Fruit fly (Drosophila melanogaster) whole organism, wandering third instar larva: ENCODE data around the gene CG15773.

Experiments used
- Abd-B ChIP-seq: fragments of >200 bp; optimal IDR thresholded peaks from 2 replicates; lab custom pipeline; 2017; ENCODE audit warnings: missing biosample characterization, missing genetic modification characterization
- CG32264 ChIP-seq: fragments of 200-800 bp; sonication (Bioruptor generic); optimal IDR thresholded peaks from 2 replicates; lab custom pipeline; 2016; ENCODE audit warnings: missing biosample characterization, missing genetic modification characterization
- CG9705 ChIP-seq: fragments of 200-800 bp; sonication (Bioruptor generic); optimal IDR thresholded peaks from 2 replicates; lab custom pipeline; 2018; ENCODE audit warnings: missing biosample characterization, mild to moderate bottlenecking, missing genetic modification characterization
- CrebA ChIP-seq: fragments of 200-800 bp; sonication (Bioruptor generic); optimal IDR thresholded peaks from 2 replicates; lab custom pipeline; 2016; ENCODE audit warnings: missing biosample characterization, mild to moderate bottlenecking, missing genetic modification characterization, borderline replicate concordance
- Dfd ChIP-seq: fragments of >200 bp; optimal IDR thresholded peaks from 2 replicates; lab custom pipeline; 2017; ENCODE audit warnings: missing biosample characterization, missing genetic modification characterization
- Dif ChIP-seq: fragments of 200-275, 200-300 bp; sonication (Bioruptor generic); optimal IDR thresholded peaks from 2 replicates; lab custom pipeline; 2018; ENCODE audit warnings: missing biosample characterization, missing genetic modification characterization; ENCODE audit not compliant: partially characterized antibody
- GATAd ChIP-seq: sonication (Bioruptor generic); optimal IDR thresholded peaks from 2 replicates; lab custom pipeline; 2016; ENCODE audit warnings: missing biosample characterization, missing genetic modification characterization
- HLH106 ChIP-seq: fragments of 200-800 bp; optimal IDR thresholded peaks from 3 replicates; lab custom pipeline; 2019; ENCODE audit warnings: missing biosample characterization, mild to moderate bottlenecking, missing genetic modification characterization, moderate library complexity
- Hnf4 ChIP-seq: fragments of 200-800 bp; sonication (Bioruptor generic); optimal IDR thresholded peaks from 2 replicates; lab custom pipeline; 2016; ENCODE audit warnings: missing biosample characterization, mild to moderate bottlenecking, missing genetic modification characterization
- Hr78 ChIP-seq: fragments of >200 bp; optimal IDR thresholded peaks from 2 replicates; lab custom pipeline; 2017; ENCODE audit warnings: missing biosample characterization, missing genetic modification characterization
- Hr83 ChIP-seq: fragments of 200-300 bp; sonication (Bioruptor generic); optimal IDR thresholded peaks from 2 replicates; lab custom pipeline; 2016; ENCODE audit warnings: missing biosample characterization, mild to moderate bottlenecking, missing genetic modification characterization, moderate library complexity; ENCODE audit not compliant: poor library complexity, severe bottlenecking
- Jra ChIP-seq: sonication (Bioruptor generic); optimal IDR thresholded peaks from 2 replicates; lab custom pipeline; 2016; ENCODE audit warnings: missing biosample characterization, missing genetic modification characterization
- Mio ChIP-seq: sonication (Bioruptor generic); optimal IDR thresholded peaks from 2 replicates; lab custom pipeline; 2016; ENCODE audit warnings: missing biosample characterization, missing genetic modification characterization
- Myc ChIP-seq: fragments of >200 bp; optimal IDR thresholded peaks from 2 replicates; lab custom pipeline; 2017
- N ChIP-seq: fragments of >200 bp; optimal IDR thresholded peaks from 2 replicates; lab custom pipeline; 2018; ENCODE audit warnings: missing biosample characterization, missing external identifiers, missing genetic modification characterization
- OdsH ChIP-seq: fragments of 200-800 bp; sonication (Bioruptor generic); optimal IDR thresholded peaks from 2 replicates; lab custom pipeline; 2016; ENCODE audit warnings: missing biosample characterization, mild to moderate bottlenecking, missing genetic modification characterization
- Rel ChIP-seq, 2 experiments: fragments of 200-800 bp; sonication (Bioruptor generic) in 1 of 2; optimal IDR thresholded peaks; 2 replicates in 1 of 2; 3 replicates in 1 of 2; lab custom pipeline; 2016 to 2019; ENCODE audit warnings: mild to moderate bottlenecking in 2 of 2, missing biosample characterization in 2 of 2, missing genetic modification characterization in 2 of 2, moderate library complexity in 1 of 2
- Sp1 ChIP-seq: fragments of 200-800 bp; sonication (Bioruptor generic); optimal IDR thresholded peaks from 3 replicates; lab custom pipeline; 2019; ENCODE audit warnings: missing biosample characterization, mild to moderate bottlenecking, missing genetic modification characterization, moderate library complexity
- Vsx2 ChIP-seq: fragments of 200-300, 225-300 bp; sonication (Bioruptor generic); optimal IDR thresholded peaks from 2 replicates; lab custom pipeline; 2018; ENCODE audit warnings: missing biosample characterization, missing genetic modification characterization; ENCODE audit not compliant: partially characterized antibody
- br ChIP-seq: fragments of 200-800 bp; sonication (Bioruptor generic); optimal IDR thresholded peaks from 2 replicates; lab custom pipeline; 2016; ENCODE audit warnings: missing biosample characterization, missing genetic modification characterization
- brk ChIP-seq: fragments of 200-800 bp; sonication (Bioruptor generic); optimal IDR thresholded peaks from 2 replicates; lab custom pipeline; 2016; ENCODE audit warnings: missing biosample characterization, mild to moderate bottlenecking, missing genetic modification characterization
- dl ChIP-seq, 2 experiments: fragments of 175-275, 200-275 bp in 1 of 2; fragments of 200-275 bp in 1 of 2; sonication (Bioruptor generic); optimal IDR thresholded peaks; lab custom pipeline; 2018; ENCODE audit warnings: mild to moderate bottlenecking in 2 of 2, missing biosample characterization in 2 of 2, missing genetic modification characterization in 2 of 2, moderate library complexity in 2 of 2; ENCODE audit not compliant: partially characterized antibody in 2 of 2, insufficient read depth in 1 of 2
- dmrt93B ChIP-seq: fragments of 200-800 bp; sonication (Bioruptor generic); optimal IDR thresholded peaks from 2 replicates; lab custom pipeline; 2018; ENCODE audit warnings: missing biosample characterization, mild to moderate bottlenecking, missing genetic modification characterization
- dsf ChIP-seq: sonication (Bioruptor generic); optimal IDR thresholded peaks from 2 replicates; lab custom pipeline; 2016; ENCODE audit warnings: missing biosample characterization, missing genetic modification characterization, borderline replicate concordance
- ey ChIP-seq: fragments of 200-800 bp; sonication (Bioruptor generic); optimal IDR thresholded peaks from 2 replicates; lab custom pipeline; 2016; ENCODE audit warnings: missing biosample characterization, missing genetic modification characterization
- foxo ChIP-seq, 2 experiments: fragments of 200-800 bp; sonication (Bioruptor generic); optimal IDR thresholded peaks; 2 replicates in 1 of 2; 3 replicates in 1 of 2; lab custom pipeline; 2016 to 2017; ENCODE audit warnings: missing biosample characterization in 2 of 2, missing genetic modification characterization in 2 of 2
- fru ChIP-seq: fragments of 200-800 bp; sonication (Bioruptor generic); optimal IDR thresholded peaks from 3 replicates; lab custom pipeline; 2016; ENCODE audit warnings: missing biosample characterization, mild to moderate bottlenecking, missing genetic modification characterization
- h ChIP-seq: fragments of 200-800 bp; sonication (Bioruptor generic); optimal IDR thresholded peaks from 3 replicates; lab custom pipeline; 2016; ENCODE audit warnings: missing biosample characterization, mild to moderate bottlenecking, missing genetic modification characterization
- jim ChIP-seq: fragments of 175-275, 200-325 bp; sonication (Bioruptor generic); optimal IDR thresholded peaks from 2 replicates; lab custom pipeline; 2016; ENCODE audit warnings: missing biosample characterization, mild to moderate bottlenecking, missing genetic modification characterization
- lola ChIP-seq: fragments of >200 bp; optimal IDR thresholded peaks from 2 replicates; lab custom pipeline; 2017; ENCODE audit warnings: missing biosample characterization, missing genetic modification characterization
- pan ChIP-seq: fragments of >200 bp; optimal IDR thresholded peaks from 2 replicates; lab custom pipeline; 2017
- psq ChIP-seq: fragments of 200-800 bp; sonication (Bioruptor generic); optimal IDR thresholded peaks from 3 replicates; lab custom pipeline; 2017; ENCODE audit warnings: missing biosample characterization, mild to moderate bottlenecking, missing genetic modification characterization, moderate library complexity
- rgr ChIP-seq: fragments of 200-800 bp; sonication (Bioruptor generic); optimal IDR thresholded peaks from 3 replicates; lab custom pipeline; 2016; ENCODE audit warnings: missing biosample characterization, mild to moderate bottlenecking, missing genetic modification characterization
- sage ChIP-seq: fragments of 200-800 bp; sonication (Bioruptor generic); optimal IDR thresholded peaks from 2 replicates; lab custom pipeline; 2016; ENCODE audit warnings: missing biosample characterization, mild to moderate bottlenecking, missing genetic modification characterization
- sv ChIP-seq: fragments of 200-800 bp; sonication (Bioruptor generic); optimal IDR thresholded peaks from 3 replicates; lab custom pipeline; 2016; ENCODE audit warnings: missing biosample characterization, missing genetic modification characterization
- tai ChIP-seq: sonication (Bioruptor generic); optimal IDR thresholded peaks from 2 replicates; lab custom pipeline; 2016; ENCODE audit warnings: missing biosample characterization, missing genetic modification characterization
- usp ChIP-seq: fragments of >200 bp; optimal IDR thresholded peaks from 2 replicates; lab custom pipeline; 2017; ENCODE audit warnings: missing biosample characterization, missing genetic modification characterization
- woc ChIP-seq: sonication (Bioruptor generic); optimal IDR thresholded peaks from 2 replicates; lab custom pipeline; 2016; ENCODE audit warnings: missing biosample characterization, mild to moderate bottlenecking, missing genetic modification characterization

CG15773 gene

dm6 chrX:5718476-5719012 lies 14.0 kb upstream of the CG15773 start (continued):
- TF ChIP-seq GATAd (GFP tag; lab: Kevin White, UChicago) (no peak), brk (GFP tag; lab: Kevin White, UChicago) (peak; percentile 45)

- TF ChIP-seq Rel (GFP tag; optimal IDR thresholded peaks at IDR 0.05; lab: Kevin White, UChicago) (no peak), Rel (tag; optimal IDR thresholded peaks at IDR 0.05; lab: Kevin White, UChicago) (peak; percentile 44), Hr83 (no peak)
Observed at dm6 chrX:5723577-5723976, 9.0 kb upstream of the CG15773 start.

- no peak for TF ChIP-seq brk (GFP tag; lab: Kevin White, UChicago)
- no peak for TF ChIP-seq ey
- TF ChIP-seq Vsx2: no peak
- no peak for TF ChIP-seq dsf (GFP tag; lab: Kevin White, UChicago)
- no peak for TF ChIP-seq woc
- TF ChIP-seq Dfd (GFP tag; lab: Kevin White, UChicago): no peak
- no peak for TF ChIP-seq rgr (GFP tag; lab: Kevin White, UChicago)
- no peak for TF ChIP-seq Mio (GFP tag; lab: Kevin White, UChicago)
- no peak for TF ChIP-seq CG9705
- TF ChIP-seq Hr83: no peak
- no peak for TF ChIP-seq lola
- TF ChIP-seq jim (GFP tag; lab: Kevin White, UChicago): no peak
- TF ChIP-seq, all 38 proteins: peak for 0
Observed at dm6 chrX:5724151-5724699, 8.3 kb upstream of the CG15773 start.

- TF ChIP-seq foxo (GFP tag; optimal IDR thresholded peaks at IDR 0.05; lab: Kevin White, UChicago) (peak in 1 of 2 experiments; percentile 76), dmrt93B (GFP tag; lab: Kevin White, UChicago) (peak; percentile 38), dsf (GFP tag; lab: Kevin White, UChicago) (no peak), jim (GFP tag; lab: Kevin White, UChicago) (no peak), Hr78 (no peak), Myc (no peak), Vsx2 (no peak), woc (peak; percentile 42), OdsH (GFP tag; lab: Kevin White, UChicago) (peak; percentile 34), Dif (GFP tag; lab: Kevin White, UChicago) (no peak), CG9705 (no peak), Jra (no peak), ey (peak; percentile 74), HLH106 (tag; lab: Kevin White, UChicago) (no peak), sage (GFP tag; lab: Kevin White, UChicago) (no peak), dl (GFP tag; optimal IDR thresholded peaks at IDR 0.05; lab: Kevin White, UChicago; ENCODE audit: insufficient read depth in 1 of 2, partially characterized antibody in 2 of 2) (no peak), Hnf4 (GFP tag; lab: Kevin White, UChicago) (peak; percentile 60), Hr83 (no peak), brk (GFP tag; lab: Kevin White, UChicago) (no peak), CG32264 (no peak), psq (GFP tag; lab: Kevin White, UChicago) (peak; percentile 27), Dfd (GFP tag; lab: Kevin White, UChicago) (no peak), GATAd (GFP tag; lab: Kevin White, UChicago) (no peak), Rel (GFP tag; optimal IDR thresholded peaks at IDR 0.05; lab: Kevin White, UChicago) (no peak), Rel (tag; optimal IDR thresholded peaks at IDR 0.05; lab: Kevin White, UChicago) (no peak), N (GFP tag; lab: Kevin White, UChicago) (no peak), lola (no peak), fru (peak; percentile 70), pan (lab: Kevin White, UChicago) (no peak), Sp1 (GFP tag; lab: Kevin White, UChicago) (no peak), usp (GFP tag; lab: Kevin White, UChicago) (no peak), rgr (GFP tag; lab: Kevin White, UChicago) (peak; percentile 69), Abd-B (GFP tag; lab: Kevin White, UChicago) (no peak), tai (GFP tag; lab: Kevin White, UChicago) (no peak), h (peak; percentile 70), CrebA (GFP tag; lab: Kevin White, UChicago) (no peak), sv (GFP tag; lab: Kevin White, UChicago) (no peak), Mio (GFP tag; lab: Kevin White, UChicago) (no peak), br (GFP tag; lab: Kevin White, UChicago) (peak; percentile 57)
- TF ChIP-seq, all 38 proteins: peak for 11
Observed at dm6 chrX:5724744-5725185, 7.8 kb upstream of the CG15773 start.
